Fruit fly (Drosophila melanogaster): Measurements from ENCODE around the gene CG3842.

- TF ChIP-seq topi (GFP tag; optimal IDR thresholded peaks at IDR 0.05) (no peak), lz (GFP tag; optimal IDR thresholded peaks at IDR 0.05) (no peak), Gug (GFP tag; IDR thresholded peaks at IDR 0.05) (no peak), CG31627 (GFP tag; optimal IDR thresholded peaks at IDR 0.05) (no peak), CG11902 (GFP tag; optimal IDR thresholded peaks at IDR 0.05) (no peak), CG6854 (GFP tag; optimal IDR thresholded peaks at IDR 0.05) (no peak), dsx (GFP tag; optimal IDR thresholded peaks at IDR 0.05; ENCODE audit: poor library complexity, severe bottlenecking) (no peak), dac (GFP tag; optimal IDR thresholded peaks at IDR 0.05) (no peak), CG9139 (GFP tag; optimal IDR thresholded peaks at IDR 0.05) (no peak), Sox14 (GFP tag; optimal IDR thresholded peaks at IDR 0.05) (no peak), CG4318 (GFP tag; optimal IDR thresholded peaks at IDR 0.05) (no peak), Blimp-1 (GFP tag; optimal IDR thresholded peaks at IDR 0.05) (no peak), vri (GFP tag; optimal IDR thresholded peaks at IDR 0.05) (peak; percentile 53), Sox102F (GFP tag; optimal IDR thresholded peaks at IDR 0.05) (peak; percentile 35)
These were observed 14.6 kb downstream of the CG3842 start for dm6 chrX:6351917-6352768.

All from whole organism, prepupa.